Fruit fly (Drosophila melanogaster) whole organism, embryonic: ENCODE results near the gene CG10185.

Experiments used
- Adf1 ChIP-seq: fragments of 200-800 bp; sonication (Bioruptor generic); IDR thresholded peaks from 2 replicates; pipeline ENCODE4 v1.3.6; 2022; ENCODE audit warnings: missing biosample characterization, missing genetic modification characterization
- CG10321 ChIP-seq: fragments of 200-800 bp; sonication (Bioruptor generic); IDR thresholded peaks from 2 replicates; pipeline ENCODE4 v1.3.6; 2022; ENCODE audit warnings: missing biosample characterization, missing genetic modification characterization
- CG10462 ChIP-seq: fragments of 200-800 bp; sonication (Bioruptor generic); optimal IDR thresholded peaks from 2 replicates; lab custom pipeline; 2016; ENCODE audit warnings: missing biosample characterization, missing genetic modification characterization
- CG12744 ChIP-seq: fragments of 200-800 bp; sonication (Bioruptor generic); optimal IDR thresholded peaks from 2 replicates; lab custom pipeline; 2016; ENCODE audit warnings: missing biosample characterization, missing genetic modification characterization
- CG15514 ChIP-seq: fragments of 200-800 bp; sonication (Bioruptor generic); optimal IDR thresholded peaks from 3 replicates; lab custom pipeline; 2017; ENCODE audit warnings: missing biosample characterization, missing genetic modification characterization, mild to moderate bottlenecking, moderate library complexity, missing genetic modification reagents
- CG15601 ChIP-seq: fragments of 200-800 bp; sonication (Bioruptor generic); optimal IDR thresholded peaks from 3 replicates; lab custom pipeline; 2019; ENCODE audit warnings: missing biosample characterization, mild to moderate bottlenecking, missing genetic modification characterization, moderate library complexity
- CG18476 ChIP-seq: fragments of 200-800 bp; sonication (Bioruptor generic); optimal IDR thresholded peaks from 2 replicates; lab custom pipeline; 2016; ENCODE audit warnings: missing biosample characterization, mild to moderate bottlenecking, missing genetic modification characterization
- CG18599 ChIP-seq: fragments of 200-800 bp; sonication (Bioruptor generic); optimal IDR thresholded peaks from 3 replicates; lab custom pipeline; 2017; ENCODE audit warnings: missing biosample characterization, missing genetic modification characterization, mild to moderate bottlenecking, moderate library complexity, missing genetic modification reagents
- CG2129 ChIP-seq: fragments of 200-800 bp; sonication (Bioruptor generic); IDR thresholded peaks from 2 replicates; pipeline ENCODE4 v1.3.6; 2022; ENCODE audit warnings: missing biosample characterization, missing genetic modification characterization; ENCODE audit not compliant: partially characterized antibody
- CG2202 ChIP-seq: fragments of 200-800 bp; sonication (Bioruptor generic); optimal IDR thresholded peaks from 2 replicates; lab custom pipeline; 2018; ENCODE audit warnings: missing biosample characterization, mild to moderate bottlenecking, missing genetic modification characterization
- CG31441 ChIP-seq: fragments of 200-800 bp; sonication (Bioruptor generic); IDR thresholded peaks from 2 replicates; pipeline ENCODE4 v1.3.6; 2022; ENCODE audit warnings: missing biosample characterization, missing genetic modification characterization
- CG3995 ChIP-seq: fragments of 200-800 bp; sonication (Bioruptor generic); optimal IDR thresholded peaks from 3 replicates; lab custom pipeline; 2016; ENCODE audit warnings: missing biosample characterization, missing genetic modification characterization
- CG4404 ChIP-seq: fragments of 200-800 bp; sonication (Bioruptor generic); IDR thresholded peaks from 2 replicates; pipeline ENCODE4 v1.3.6; 2022; ENCODE audit warnings: missing biosample characterization, missing genetic modification characterization
- CG4424 ChIP-seq: fragments of 200-800 bp; sonication (Bioruptor generic); optimal IDR thresholded peaks from 3 replicates; lab custom pipeline; 2016; ENCODE audit warnings: missing biosample characterization, missing genetic modification characterization
- CG4854 ChIP-seq: fragments of 200-800 bp; sonication (Bioruptor generic); optimal IDR thresholded peaks from 2 replicates; lab custom pipeline; 2016; ENCODE audit warnings: missing biosample characterization, missing genetic modification characterization, inconsistent platforms
- CG5245 ChIP-seq: fragments of 200-800 bp; sonication (Bioruptor generic); optimal IDR thresholded peaks from 3 replicates; lab custom pipeline; 2016; ENCODE audit warnings: missing biosample characterization, missing genetic modification characterization
- CG6683 ChIP-seq: fragments of 200-800 bp; sonication (Bioruptor generic); optimal IDR thresholded peaks from 2 replicates; lab custom pipeline; 2017; ENCODE audit warnings: missing biosample characterization, mild to moderate bottlenecking, missing genetic modification characterization, missing genetic modification reagents
- CG7556 ChIP-seq: fragments of 200-800 bp; sonication (Bioruptor generic); optimal IDR thresholded peaks from 2 replicates; lab custom pipeline; 2017; ENCODE audit warnings: missing biosample characterization, mild to moderate bottlenecking, missing genetic modification characterization
- CG7745 ChIP-seq: fragments of 200-800 bp; sonication (Bioruptor generic); optimal IDR thresholded peaks from 2 replicates; lab custom pipeline; 2018; ENCODE audit warnings: missing biosample characterization, mild to moderate bottlenecking, missing genetic modification characterization, moderate library complexity
- CG8388 ChIP-seq: fragments of 200-800 bp; sonication (Bioruptor generic); optimal IDR thresholded peaks from 2 replicates; lab custom pipeline; 2019; ENCODE audit warnings: missing biosample characterization, mild to moderate bottlenecking, missing genetic modification characterization, moderate library complexity
- CG9727 ChIP-seq: fragments of 200-800 bp; sonication (Bioruptor generic); optimal IDR thresholded peaks from 3 replicates; lab custom pipeline; 2017; ENCODE audit warnings: missing biosample characterization, mild to moderate bottlenecking, missing genetic modification characterization
- CG9817 ChIP-seq: fragments of 200-800 bp; sonication (Bioruptor generic); optimal IDR thresholded peaks from 2 replicates; lab custom pipeline; 2018; ENCODE audit warnings: missing biosample characterization, mild to moderate bottlenecking, missing genetic modification characterization, moderate library complexity
- HLH3B ChIP-seq: fragments of 200-800 bp; sonication (Bioruptor generic); IDR thresholded peaks from 2 replicates; pipeline ENCODE4 v1.3.6; 2022; ENCODE audit warnings: missing biosample characterization, missing genetic modification characterization
- Hey ChIP-seq: fragments of 200-800 bp; sonication (Bioruptor generic); optimal IDR thresholded peaks from 3 replicates; lab custom pipeline; 2018; ENCODE audit warnings: missing biosample characterization, mild to moderate bottlenecking, missing genetic modification characterization
- Hmx ChIP-seq: fragments of 200-800 bp; sonication (Bioruptor generic); optimal IDR thresholded peaks from 2 replicates; lab custom pipeline; 2016; ENCODE audit warnings: missing biosample characterization, missing genetic modification characterization
- Nf-YB ChIP-seq: fragments of 200-800 bp; sonication (Bioruptor generic); optimal IDR thresholded peaks from 3 replicates; lab custom pipeline; 2019; ENCODE audit warnings: missing biosample characterization, mild to moderate bottlenecking, missing genetic modification characterization, moderate library complexity
- Nf-YC ChIP-seq: fragments of 200-800 bp; optimal IDR thresholded peaks from 3 replicates; lab custom pipeline; 2019; ENCODE audit warnings: missing biosample characterization, mild to moderate bottlenecking, missing genetic modification characterization, moderate library complexity
- Poxn ChIP-seq: fragments of 200-800 bp; sonication (Bioruptor generic); IDR thresholded peaks from 2 replicates; pipeline ENCODE4 v1.3.6; 2022; ENCODE audit warnings: missing biosample characterization, missing genetic modification characterization
- Vsx1 ChIP-seq: fragments of 200-800 bp; sonication (Bioruptor generic); optimal IDR thresholded peaks from 2 replicates; lab custom pipeline; 2017; ENCODE audit warnings: missing biosample characterization, mild to moderate bottlenecking, missing genetic modification characterization, missing genetic modification reagents
- YL-1 ChIP-seq: fragments of 200-800 bp; sonication (Bioruptor generic); optimal IDR thresholded peaks from 3 replicates; lab custom pipeline; 2017; ENCODE audit warnings: missing biosample characterization, mild to moderate bottlenecking, missing genetic modification characterization
- chif ChIP-seq, 2 experiments: fragments of 200-800 bp; sonication (Bioruptor generic); optimal IDR thresholded peaks; 3 replicates each; lab custom pipeline; 2016; ENCODE audit warnings: missing biosample characterization in 2 of 2, missing genetic modification characterization in 2 of 2
- chinmo ChIP-seq: fragments of 200-800 bp; sonication (Bioruptor generic); IDR thresholded peaks from 4 replicates; pipeline ENCODE4 v1.3.6; 2022; ENCODE audit warnings: missing biosample characterization, missing genetic modification characterization; ENCODE audit not compliant: partially characterized antibody
- dmrt11E ChIP-seq: fragments of 200-800 bp; sonication (Bioruptor generic); optimal IDR thresholded peaks from 3 replicates; lab custom pipeline; 2018; ENCODE audit warnings: missing biosample characterization, mild to moderate bottlenecking, missing genetic modification characterization, moderate library complexity
- dpn ChIP-seq, 2 experiments: fragments of 200-800 bp; sonication (Bioruptor generic); optimal IDR thresholded peaks; 3 replicates each; lab custom pipeline; 2016; ENCODE audit warnings: missing biosample characterization in 2 of 2, missing genetic modification characterization in 2 of 2
- fd64A ChIP-seq: fragments of 200-800 bp; sonication (Bioruptor generic); optimal IDR thresholded peaks from 3 replicates; lab custom pipeline; 2018; ENCODE audit warnings: missing biosample characterization, mild to moderate bottlenecking, missing genetic modification characterization
- grau ChIP-seq: fragments of 200-800 bp; optimal IDR thresholded peaks from 3 replicates; lab custom pipeline; 2019; ENCODE audit warnings: missing biosample characterization, mild to moderate bottlenecking, missing genetic modification characterization, moderate library complexity
- ham ChIP-seq: fragments of 200-800 bp; sonication (Bioruptor generic); IDR thresholded peaks from 2 replicates; pipeline ENCODE4 v1.3.6; 2022; ENCODE audit warnings: missing biosample characterization, missing genetic modification characterization
- ind ChIP-seq: fragments of 200-800 bp; sonication (Bioruptor generic); optimal IDR thresholded peaks from 3 replicates; lab custom pipeline; 2016; ENCODE audit warnings: missing biosample characterization, missing genetic modification characterization
- lbe ChIP-seq: fragments of 200-800 bp; sonication (Bioruptor generic); optimal IDR thresholded peaks from 2 replicates; lab custom pipeline; 2016; ENCODE audit warnings: missing biosample characterization, mild to moderate bottlenecking, missing genetic modification characterization
- lilli ChIP-seq: fragments of 200-800 bp; sonication (Bioruptor generic); optimal IDR thresholded peaks from 3 replicates; lab custom pipeline; 2016; ENCODE audit warnings: missing biosample characterization, missing genetic modification characterization
- odd ChIP-seq: fragments of 200-800 bp; sonication (Bioruptor generic); optimal IDR thresholded peaks from 2 replicates; lab custom pipeline; 2017; ENCODE audit warnings: missing biosample characterization, mild to moderate bottlenecking, missing genetic modification characterization
- onecut ChIP-seq: fragments of 200-800 bp; sonication (Bioruptor generic); IDR thresholded peaks from 2 replicates; pipeline ENCODE4 v1.3.6; 2022; ENCODE audit warnings: missing biosample characterization, missing genetic modification characterization
- psq ChIP-seq: fragments of 200-800 bp; sonication (Bioruptor generic); optimal IDR thresholded peaks from 2 replicates; lab custom pipeline; 2017; ENCODE audit warnings: missing biosample characterization, missing genetic modification characterization
- run ChIP-seq: fragments of 200-800 bp; sonication (Bioruptor generic); optimal IDR thresholded peaks from 3 replicates; lab custom pipeline; 2018; ENCODE audit warnings: missing biosample characterization, mild to moderate bottlenecking, missing genetic modification characterization
- sd ChIP-seq: fragments of 200-800 bp; sonication (Bioruptor generic); optimal IDR thresholded peaks from 3 replicates; lab custom pipeline; 2018; ENCODE audit warnings: missing biosample characterization, mild to moderate bottlenecking, missing genetic modification characterization, moderate library complexity
- sim ChIP-seq: fragments of 200-800 bp; sonication (Bioruptor generic); IDR thresholded peaks from 2 replicates; pipeline ENCODE4 v1.3.6; 2022; ENCODE audit warnings: missing biosample characterization, missing genetic modification characterization
- sima ChIP-seq: fragments of 200-800 bp; sonication (Bioruptor generic); optimal IDR thresholded peaks from 2 replicates; lab custom pipeline; 2016; ENCODE audit warnings: missing biosample characterization, missing genetic modification characterization
- unpg ChIP-seq: fragments of 200-800 bp; sonication (Bioruptor generic); optimal IDR thresholded peaks from 3 replicates; lab custom pipeline; 2018; ENCODE audit warnings: missing biosample characterization, mild to moderate bottlenecking, missing genetic modification characterization, moderate library complexity
- wdn ChIP-seq: fragments of 200-800 bp; sonication (Bioruptor generic); IDR thresholded peaks from 2 replicates; pipeline ENCODE4 v1.3.6; 2022; ENCODE audit warnings: missing biosample characterization, missing genetic modification characterization
- wek ChIP-seq: fragments of 200-800 bp; sonication (Bioruptor generic); optimal IDR thresholded peaks from 3 replicates; lab custom pipeline; 2018; ENCODE audit warnings: missing biosample characterization, mild to moderate bottlenecking, missing genetic modification characterization, moderate library complexity
- yki ChIP-seq: fragments of >200 bp; optimal IDR thresholded peaks from 3 replicates; lab custom pipeline; 2018

CG10185 gene

dm6 chr3R:16049369-16049768 lies 18.0 kb downstream of the CG10185 start, which contains the start of the genes IKKbeta and CG5013 (continued):
- TF ChIP-seq HLH3B (GFP tag; lab: Robert Waterston, UW) (peak; percentile 33; the same call in 1 of the 2 replicates), chif (GFP tag; optimal IDR thresholded peaks at IDR 0.05; lab: Kevin White, UChicago) (no peak), unpg (GFP tag; lab: Kevin White, UChicago) (no peak), CG12744 (GFP tag; lab: Kevin White, UChicago) (peak; percentile 28), Vsx1 (GFP tag; lab: Kevin White, UChicago) (no peak), Adf1 (GFP tag; lab: Robert Waterston, UW) (no peak), YL-1 (GFP tag; lab: Kevin White, UChicago) (no peak), CG15514 (GFP tag; lab: Kevin White, UChicago) (peak; percentile 41), CG15601 (no peak), lilli (peak; percentile 68), CG2129 (GFP tag; lab: Robert Waterston, UW) (peak; percentile 57), CG18476 (no peak), CG18599 (GFP tag; lab: Kevin White, UChicago) (no peak), psq (GFP tag; lab: Kevin White, UChicago) (no peak), CG31441 (peak; percentile 98), CG4404 (no peak; the same call in 1 of the 2 replicates), CG4854 (no peak), Nf-YC (tag; lab: Kevin White, UChicago) (peak; percentile 50), CG9817 (tag; lab: Kevin White, UChicago) (peak; percentile 61), wek (GFP tag; lab: Kevin White, UChicago) (no peak), sd (peak; percentile 53), Hey (tag; lab: Kevin White, UChicago) (no peak), grau (tag; lab: Kevin White, UChicago) (peak; percentile 67), CG5245 (GFP tag; lab: Kevin White, UChicago) (peak; percentile 2), sim (GFP tag; lab: Robert Waterston, UW) (no peak), lbe (GFP tag; lab: Kevin White, UChicago) (no peak), odd (GFP tag; lab: Kevin White, UChicago) (no peak), dpn (GFP tag; optimal IDR thresholded peaks at IDR 0.05; lab: Kevin White, UChicago) (peak; percentile 67 to 68), fd64A (no peak), sima (GFP tag; lab: Kevin White, UChicago) (no peak), CG6683 (GFP tag; lab: Kevin White, UChicago) (no peak), CG10462 (no peak), CG4424 (GFP tag; lab: Kevin White, UChicago) (peak; percentile 45), CG3995 (GFP tag; lab: Kevin White, UChicago) (peak; percentile 100), CG7745 (tag; lab: Kevin White, UChicago) (no peak), dmrt11E (tag; lab: Kevin White, UChicago) (peak; percentile 41), run (tag; lab: Kevin White, UChicago) (no peak), ham (no peak), wdn (GFP tag; lab: Robert Waterston, UW) (peak; percentile 25; the same call in 1 of the 2 replicates), ind (peak; percentile 49), chinmo (GFP tag; lab: Robert Waterston, UW) (0 out of 4 replicates have a peak, but pooled peaks have one; percentile 37), Hmx (GFP tag; lab: Kevin White, UChicago) (no peak), CG2202 (no peak), CG7556 (no peak), yki (lab: Kevin White, UChicago) (peak; percentile 34), Nf-YB (GFP tag; lab: Kevin White, UChicago) (no peak), onecut (GFP tag; lab: Robert Waterston, UW) (no peak), CG8388 (GFP tag; lab: Kevin White, UChicago) (no peak), Poxn (GFP tag; lab: Robert Waterston, UW) (no peak), CG10321 (no peak), CG9727 (GFP tag; lab: Kevin White, UChicago) (peak; percentile 48)
